Worm (Caenorhabditis elegans) whole organism, mixed stage, embryonic: ENCODE results near the gene lelo-3.

Source experiments
- elt-1 ChIP-seq: sonication (generic microtip); optimal IDR thresholded peaks from 2 replicates; lab custom pipeline; 2017; ENCODE audit warnings: missing genetic modification characterization, mild to moderate bottlenecking, missing compliant biosample characterization, antibody characterized with exemption, moderate library complexity, borderline replicate concordance; ENCODE audit not compliant: insufficient read depth
- lsy-2 ChIP-seq: fragments of 150-350 bp; optimal IDR thresholded peaks from 2 replicates; lab custom pipeline; 2014; ENCODE audit warnings: missing biosample characterization, missing genetic modification characterization
- mep-1 ChIP-seq: fragments of 150-350 bp; optimal IDR thresholded peaks from 2 replicates; lab custom pipeline; 2017; ENCODE audit warnings: missing biosample characterization, missing genetic modification reagents, missing genetic modification characterization, inconsistent platforms
- nhr-237 ChIP-seq: fragments of 150-350 bp; optimal IDR thresholded peaks from 2 replicates; lab custom pipeline; 2014; ENCODE audit warnings: missing biosample characterization, missing genetic modification characterization
- pha-4 ChIP-seq: fragments of 150-350 bp; optimal IDR thresholded peaks from 2 replicates; lab custom pipeline; 2018; ENCODE audit warnings: missing biosample characterization, missing genetic modification reagents, missing genetic modification characterization
- sem-2 ChIP-seq: fragments of 200-800 bp; sonication (Bioruptor generic); optimal IDR thresholded peaks from 2 replicates; lab custom pipeline; 2018; ENCODE audit warnings: mild to moderate bottlenecking, missing genetic modification characterization, missing compliant biosample characterization
- snpc-4 ChIP-seq: fragments of 150-350 bp; optimal IDR thresholded peaks from 2 replicates; lab custom pipeline; 2014; ENCODE audit warnings: missing biosample characterization, missing genetic modification characterization
- sptf-1 ChIP-seq: sonication (generic microtip); optimal IDR thresholded peaks from 2 replicates; lab custom pipeline; 2017; ENCODE audit warnings: mild to moderate bottlenecking, missing genetic modification characterization, moderate library complexity, missing compliant biosample characterization
- unc-39 ChIP-seq: fragments of 150-350 bp; optimal IDR thresholded peaks from 2 replicates; lab custom pipeline; 2014; ENCODE audit warnings: missing biosample characterization, missing genetic modification characterization

- TF ChIP-seq snpc-4 (no peak), sptf-1 (tag; lab: Kevin White, UChicago) (no peak), mep-1 (tag; lab: Kevin White, UChicago) (no peak), sem-2 (GFP tag; lab: Kevin White, UChicago) (no peak), elt-1 (tag; lab: Kevin White, UChicago) (peak; percentile 79), nhr-237 (tag; lab: Kevin White, UChicago) (no peak), lsy-2 (tag; lab: Kevin White, UChicago) (no peak), unc-39 (tag; lab: Kevin White, UChicago) (no peak), pha-4 (no peak)
Measured at ce11 chrX:6066618-6067017, 44.2 kb upstream of the lelo-3 start.
